Fruit fly (Drosophila melanogaster) whole organism, pupa: ENCODE data around the gene Klp31E.

Source experiments
- CG10348 ChIP-seq: fragments of 200-800 bp; sonication (Bioruptor generic); IDR thresholded peaks from 2 replicates; pipeline ENCODE4 v1.3.6; 2022; ENCODE audit warnings: missing biosample characterization, missing genetic modification characterization
- CG12605 ChIP-seq: fragments of 200-800 bp; sonication (Bioruptor generic); IDR thresholded peaks from 2 replicates; pipeline ENCODE4 v1.3.6; 2022; ENCODE audit warnings: missing biosample characterization, missing genetic modification characterization
- CG13204 ChIP-seq: fragments of 200-800 bp; sonication (Bioruptor generic); optimal IDR thresholded peaks from 2 replicates; lab custom pipeline; 2018; ENCODE audit warnings: missing biosample characterization, mild to moderate bottlenecking, missing genetic modification characterization, moderate library complexity
- CG14655 ChIP-seq: fragments of 200-800 bp; sonication (Bioruptor generic); optimal IDR thresholded peaks from 3 replicates; lab custom pipeline; 2017; ENCODE audit warnings: mild to moderate bottlenecking, missing biosample characterization, missing genetic modification reagents, missing genetic modification characterization
- CG15710 ChIP-seq: fragments of 200-800 bp; sonication (Bioruptor generic); optimal IDR thresholded peaks from 2 replicates; lab custom pipeline; 2018; ENCODE audit warnings: missing biosample characterization, mild to moderate bottlenecking, missing genetic modification characterization, moderate library complexity
- CG17806 ChIP-seq: fragments of 200-800 bp; sonication (Bioruptor generic); optimal IDR thresholded peaks from 2 replicates; lab custom pipeline; 2018; ENCODE audit warnings: missing biosample characterization, mild to moderate bottlenecking, missing genetic modification characterization, moderate library complexity
- CG32121 ChIP-seq: fragments of 200-800 bp; sonication (Bioruptor generic); IDR thresholded peaks from 2 replicates; pipeline ENCODE4 v1.3.6; 2022; ENCODE audit warnings: missing biosample characterization, missing genetic modification characterization
- CG34367 ChIP-seq: fragments of 200-800 bp; sonication (Bioruptor generic); optimal IDR thresholded peaks from 2 replicates; lab custom pipeline; 2018; ENCODE audit warnings: missing biosample characterization, mild to moderate bottlenecking, missing genetic modification characterization
- CG4496 ChIP-seq: fragments of 200-800 bp; sonication (Bioruptor generic); IDR thresholded peaks from 3 replicates; pipeline ENCODE4 v1.3.6; 2022; ENCODE audit warnings: missing biosample characterization, missing genetic modification characterization
- CG8159 ChIP-seq: fragments of 200-800 bp; sonication (Bioruptor generic); optimal IDR thresholded peaks from 3 replicates; lab custom pipeline; 2018; ENCODE audit warnings: missing biosample characterization, mild to moderate bottlenecking, missing genetic modification characterization, moderate library complexity
- CG8301 ChIP-seq: fragments of 200-800 bp; sonication (Bioruptor generic); optimal IDR thresholded peaks from 2 replicates; lab custom pipeline; 2018; ENCODE audit warnings: missing biosample characterization, mild to moderate bottlenecking, missing genetic modification characterization
- CG9948 ChIP-seq: fragments of 200-800 bp; sonication (Bioruptor generic); optimal IDR thresholded peaks from 2 replicates; lab custom pipeline; 2018; ENCODE audit warnings: missing biosample characterization, mild to moderate bottlenecking, missing genetic modification characterization, moderate library complexity
- D1 ChIP-seq: fragments of 200-800 bp; sonication (Bioruptor generic); optimal IDR thresholded peaks from 2 replicates; lab custom pipeline; 2018; ENCODE audit warnings: missing biosample characterization, mild to moderate bottlenecking, missing genetic modification characterization, moderate library complexity
- EcR ChIP-seq: fragments of 200-800 bp; sonication (Bioruptor generic); optimal IDR thresholded peaks from 3 replicates; lab custom pipeline; 2019; ENCODE audit warnings: missing biosample characterization, missing genetic modification characterization, mild to moderate bottlenecking, moderate library complexity, missing genetic modification reagents
- Ets98B ChIP-seq: fragments of 200-800 bp; sonication (Bioruptor generic); IDR thresholded peaks from 2 replicates; pipeline ENCODE4 v1.3.6; 2022; ENCODE audit warnings: missing biosample characterization, missing genetic modification characterization
- Pif1A ChIP-seq: fragments of 200-800 bp; sonication (Bioruptor generic); optimal IDR thresholded peaks from 3 replicates; lab custom pipeline; 2016; ENCODE audit warnings: missing biosample characterization, missing genetic modification characterization
- Pif1B ChIP-seq: fragments of 200-800 bp; sonication (Bioruptor generic); optimal IDR thresholded peaks from 3 replicates; lab custom pipeline; 2016; ENCODE audit warnings: missing biosample characterization, missing genetic modification characterization
- Snoo ChIP-seq: fragments of 200-800 bp; sonication (Bioruptor generic); optimal IDR thresholded peaks from 3 replicates; lab custom pipeline; 2017; ENCODE audit warnings: missing biosample characterization, mild to moderate bottlenecking, missing genetic modification characterization, inconsistent platforms
- fd96Ca ChIP-seq: fragments of 200-800 bp; sonication (Bioruptor generic); IDR thresholded peaks from 3 replicates; pipeline ENCODE4 v1.3.6; 2022; ENCODE audit warnings: missing biosample characterization, missing genetic modification characterization
- gl ChIP-seq: fragments of 200-800 bp; sonication (Bioruptor generic); optimal IDR thresholded peaks from 2 replicates; lab custom pipeline; 2018; ENCODE audit warnings: missing biosample characterization, mild to moderate bottlenecking, missing genetic modification characterization
- rn ChIP-seq: fragments of 200-800 bp; sonication (Bioruptor generic); IDR thresholded peaks from 2 replicates; pipeline ENCODE4 v1.3.6; 2022; ENCODE audit warnings: missing biosample characterization, missing genetic modification characterization

The Klp31E gene

DNA sequence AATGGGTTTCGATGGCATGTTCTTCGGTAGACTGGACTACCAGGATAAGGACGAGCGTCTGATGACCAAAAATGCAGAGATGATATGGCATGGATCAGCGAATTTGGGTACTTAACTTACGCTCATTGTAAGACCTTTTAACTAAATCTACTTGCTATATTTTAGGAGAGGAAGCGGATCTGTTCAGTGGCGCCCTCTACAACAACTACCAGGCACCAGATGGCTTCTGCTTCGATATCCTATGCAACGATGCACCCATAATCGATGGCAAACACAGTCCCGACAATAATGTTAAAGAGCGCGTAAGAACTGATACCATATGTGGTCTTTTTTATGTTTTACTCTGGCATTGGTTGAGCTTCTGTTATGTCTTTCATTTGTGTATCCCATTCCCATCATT, 45.2 kb downstream of the Klp31E start:
- TF ChIP-seq CG14655 (GFP tag; lab: Kevin White, UChicago) = no peak
- TF ChIP-seq CG13204 (GFP tag; lab: Kevin White, UChicago) = no peak
- TF ChIP-seq Snoo (tag; lab: Kevin White, UChicago) = no peak
- TF ChIP-seq fd96Ca (GFP tag; lab: Robert Waterston, UW) = no peak
- no peak for TF ChIP-seq D1 (tag; lab: Kevin White, UChicago)
- no peak for TF ChIP-seq Ets98B (GFP tag; lab: Robert Waterston, UW)
- TF ChIP-seq CG34367 (tag; lab: Kevin White, UChicago) = no peak

DNA sequence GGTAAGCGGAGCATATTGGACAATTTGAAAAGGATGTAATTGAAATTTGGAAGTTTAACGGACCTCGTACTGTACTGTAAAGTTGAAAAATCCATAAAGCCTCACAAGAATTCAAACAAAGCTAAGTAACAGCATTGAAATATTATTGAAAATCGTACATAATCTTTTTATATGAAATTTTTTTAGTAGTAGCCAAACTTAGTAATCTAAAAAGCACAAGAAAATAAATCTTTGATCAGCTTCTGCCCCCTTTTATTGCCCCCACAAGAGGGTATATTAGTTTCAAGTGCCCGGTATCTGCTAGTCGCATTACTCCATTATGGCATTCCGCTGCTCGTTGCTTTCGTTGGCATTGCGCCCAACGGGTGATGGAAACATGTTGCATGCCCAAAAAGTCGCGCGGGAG, 53.1 kb downstream of the Klp31E start:
- TF ChIP-seq gl (tag; lab: Kevin White, UChicago) = no peak
- no peak for TF ChIP-seq CG12605 (GFP tag; lab: Robert Waterston, UW)
- TF ChIP-seq CG17806 = no peak
- peak; percentile 59 for TF ChIP-seq CG14655 (GFP tag; lab: Kevin White, UChicago)
- 0 out of 2 replicates have a peak, but pooled peaks have one; percentile 45 for TF ChIP-seq CG32121 (GFP tag; lab: Robert Waterston, UW)
- TF ChIP-seq Pif1B = no peak
- TF ChIP-seq CG8301 (tag; lab: Kevin White, UChicago) = peak; percentile 38
- no peak for TF ChIP-seq CG9948 (tag; lab: Kevin White, UChicago)
- TF ChIP-seq Pif1A (GFP tag; lab: Kevin White, UChicago) = peak; percentile 25

dm6 chr2L:10468388-10468787, 54.6 kb downstream of the Klp31E start:
- TF ChIP-seq CG14655 (GFP tag; lab: Kevin White, UChicago) (peak; percentile 59), CG10348 (no peak), Snoo (tag; lab: Kevin White, UChicago) (peak; percentile 11), CG32121 (GFP tag; lab: Robert Waterston, UW) (peak; percentile 67), CG9948 (tag; lab: Kevin White, UChicago) (peak; percentile 23), Pif1B (peak; percentile 58), CG4496 (GFP tag; lab: Robert Waterston, UW) (peak; percentile 78), fd96Ca (GFP tag; lab: Robert Waterston, UW) (no peak), EcR (GFP tag; lab: Kevin White, UChicago) (no peak), CG8159 (tag; lab: Kevin White, UChicago) (peak; percentile 72), Pif1A (GFP tag; lab: Kevin White, UChicago) (peak; percentile 48), CG34367 (tag; lab: Kevin White, UChicago) (peak; percentile 56), D1 (tag; lab: Kevin White, UChicago) (no peak), CG12605 (GFP tag; lab: Robert Waterston, UW) (no peak), CG15710 (tag; lab: Kevin White, UChicago) (peak; percentile 70), Ets98B (GFP tag; lab: Robert Waterston, UW) (peak; percentile 51; the same call in 1 of the 2 replicates), CG8301 (tag; lab: Kevin White, UChicago) (peak; percentile 43), rn (GFP tag; lab: Robert Waterston, UW) (peak; percentile 17; the same call in 1 of the 2 replicates), gl (tag; lab: Kevin White, UChicago) (no peak), CG17806 (peak; percentile 64), CG13204 (GFP tag; lab: Kevin White, UChicago) (no peak)
